Fruit fly (Drosophila melanogaster): ENCODE data around the gene Shab.

- no peak for TF ChIP-seq dmrt11E (tag; optimal IDR thresholded peaks at IDR 0.05)
- no peak for TF ChIP-seq NC2β (GFP tag; optimal IDR thresholded peaks at IDR 0.05)
- TF ChIP-seq dimm (GFP tag; IDR thresholded peaks at IDR 0.05), result no peak
- no peak for TF ChIP-seq Atf-2 (GFP tag; optimal IDR thresholded peaks at IDR 0.05)
- no peak for TF ChIP-seq Camta (GFP tag; optimal IDR thresholded peaks at IDR 0.05)
- TF ChIP-seq Eip74EF (GFP tag; optimal IDR thresholded peaks at IDR 0.05), result no peak
- no peak for TF ChIP-seq CG11247 (GFP tag; IDR thresholded peaks at IDR 0.05)
- TF ChIP-seq tgo (GFP tag; IDR thresholded peaks at IDR 0.05), result no peak
- TF ChIP-seq kay (GFP tag; optimal IDR thresholded peaks at IDR 0.05), result no peak
These were observed 39.3 kb upstream of the Shab start for dm6 chr3L:2855427-2856005.

Measured in whole organism, embryonic.